Fruit fly (Drosophila melanogaster): ENCODE measurements around the gene Cyp4g1.

Cyp4g1 gene

dm6 chrX:487517-487957 is 18.4 kb upstream of the Cyp4g1 start, which contains the start of the genes CG18273 and CG3156 (continued):
- TF ChIP-seq CG10267 (tag; optimal IDR thresholded peaks at IDR 0.05) = peak; percentile 60
- no peak for TF ChIP-seq ase (GFP tag; IDR thresholded peaks at IDR 0.05)
- no peak for TF ChIP-seq CG17328 (GFP tag; IDR thresholded peaks at IDR 0.05)
- TF ChIP-seq sr (GFP tag; IDR thresholded peaks at IDR 0.05) = no peak
- TF ChIP-seq HHEX (GFP tag; optimal IDR thresholded peaks at IDR 0.05) = no peak
- TF ChIP-seq Rx (GFP tag; IDR thresholded peaks at IDR 0.05) = no peak
- peak; percentile 45 for TF ChIP-seq gro (GFP tag; optimal IDR thresholded peaks at IDR 0.05)
- no peak for TF ChIP-seq CG3407 (GFP tag; optimal IDR thresholded peaks at IDR 0.05)
- no peak for TF ChIP-seq Fer1 (GFP tag; optimal IDR thresholded peaks at IDR 0.05)
- no peak for TF ChIP-seq chn (GFP tag; optimal IDR thresholded peaks at IDR 0.05)
- no peak for TF ChIP-seq Nf-YB (GFP tag; optimal IDR thresholded peaks at IDR 0.05)
- TF ChIP-seq lola (GFP tag; optimal IDR thresholded peaks at IDR 0.05) = peak in 1 of 3 experiments; percentile 28
- no peak for TF ChIP-seq Doc3 (GFP tag; IDR thresholded peaks at IDR 0.05; ENCODE audit: partially characterized antibody)
- no peak for TF ChIP-seq CG10366 (GFP tag; IDR thresholded peaks at IDR 0.05)
- no peak for TF ChIP-seq sisA (GFP tag; IDR thresholded peaks at IDR 0.05)
- no peak for TF ChIP-seq CG6683 (GFP tag; optimal IDR thresholded peaks at IDR 0.05)
- no peak for TF ChIP-seq CG31388 (GFP tag; optimal IDR thresholded peaks at IDR 0.05)
- no peak for TF ChIP-seq bcd (GFP tag; optimal IDR thresholded peaks at IDR 0.05)
- no peak; the same call in none of the 2 replicates for TF ChIP-seq nerfin-2 (GFP tag; IDR thresholded peaks at IDR 0.05; ENCODE audit: partially characterized antibody)
- no peak for TF ChIP-seq CG12155 (GFP tag; optimal IDR thresholded peaks at IDR 0.05)
- TF ChIP-seq CG14710 (tag; optimal IDR thresholded peaks at IDR 0.05) = peak; percentile 68
- TF ChIP-seq hbn (GFP tag; IDR thresholded peaks at IDR 0.05; ENCODE audit: partially characterized antibody) = no peak
- TF ChIP-seq org-1 (GFP tag; optimal IDR thresholded peaks at IDR 0.05) = no peak
- no peak for TF ChIP-seq fu2 (GFP tag; optimal IDR thresholded peaks at IDR 0.05)
- peak; percentile 95 for TF ChIP-seq cwo (GFP tag; optimal IDR thresholded peaks at IDR 0.05)
- peak; percentile 4 for TF ChIP-seq CG17359 (tag; optimal IDR thresholded peaks at IDR 0.05)
- no peak for TF ChIP-seq CG7839 (tag; optimal IDR thresholded peaks at IDR 0.05)
- TF ChIP-seq CG13894 (tag; optimal IDR thresholded peaks at IDR 0.05) = no peak
- TF ChIP-seq eve (GFP tag; optimal IDR thresholded peaks at IDR 0.05) = no peak
- TF ChIP-seq CG4707 (GFP tag; optimal IDR thresholded peaks at IDR 0.05) = no peak
- peak in 1 of 3 experiments; percentile 11 for TF ChIP-seq Stat92E (GFP tag; optimal IDR thresholded peaks at IDR 0.05)
- TF ChIP-seq sob (GFP tag; IDR thresholded peaks at IDR 0.05) = no peak
- TF ChIP-seq vfl (GFP tag; optimal IDR thresholded peaks at IDR 0.05) = no peak
- TF ChIP-seq NfI (GFP tag; optimal IDR thresholded peaks at IDR 0.05) = no peak
- TF ChIP-seq CG13287 (GFP tag; IDR thresholded peaks at IDR 0.05; ENCODE audit: partially characterized antibody) = peak; percentile 63; the same call in 1 of the 2 replicates
- no peak for TF ChIP-seq z (GFP tag; IDR thresholded peaks at IDR 0.05)
- no peak for TF ChIP-seq CG1529 (GFP tag; optimal IDR thresholded peaks at IDR 0.05)
- no peak for TF ChIP-seq abd-A (tag; optimal IDR thresholded peaks at IDR 0.05)
- no peak for TF ChIP-seq hth (optimal IDR thresholded peaks at IDR 0.05)
- no peak for TF ChIP-seq chm (GFP tag; IDR thresholded peaks at IDR 0.05)
- TF ChIP-seq knrl (GFP tag; IDR thresholded peaks at IDR 0.05; ENCODE audit: partially characterized antibody) = peak; percentile 52
- no peak for TF ChIP-seq nau (GFP tag; optimal IDR thresholded peaks at IDR 0.05)
- TF ChIP-seq CG3847 (GFP tag; IDR thresholded peaks at IDR 0.05) = 0 out of 2 replicates have a peak, but pooled peaks have one; percentile 23
- no peak for TF ChIP-seq sqz (GFP tag; optimal IDR thresholded peaks at IDR 0.05)
- no peak for TF ChIP-seq so (GFP tag; IDR thresholded peaks at IDR 0.05)
- TF ChIP-seq caup (GFP tag; optimal IDR thresholded peaks at IDR 0.05; ENCODE audit: severe bottlenecking) = no peak
- TF ChIP-seq exex (tag; optimal IDR thresholded peaks at IDR 0.05) = no peak
- TF ChIP-seq Kr (GFP tag; optimal IDR thresholded peaks at IDR 0.05) = no peak
- TF ChIP-seq Vsx1 (GFP tag; optimal IDR thresholded peaks at IDR 0.05) = no peak
- TF ChIP-seq Asciz (GFP tag; optimal IDR thresholded peaks at IDR 0.05) = no peak
